Fruit fly (Drosophila melanogaster): ENCODE data around the gene COX5BL.

COX5BL gene

dm6 chr2L:6557429-6558384 is 1.5 kb upstream of the COX5BL start, which contains the start of the genes IFT52 and COX5B (continued):
- TF ChIP-seq repo (GFP tag; optimal IDR thresholded peaks at IDR 0.05), result peak; percentile 27
- peak; percentile 22 for TF ChIP-seq dmrt11E (tag; optimal IDR thresholded peaks at IDR 0.05)
- TF ChIP-seq MBD-R2 (GFP tag; IDR thresholded peaks at IDR 0.05), result peak; percentile 65
- no peak for TF ChIP-seq Hand (GFP tag; optimal IDR thresholded peaks at IDR 0.05)
- peak; percentile 66 for TF ChIP-seq CG31388 (GFP tag; optimal IDR thresholded peaks at IDR 0.05)
- 0 out of 3 replicates have a peak, but pooled peaks have one; percentile 28 for TF ChIP-seq gce (GFP tag; IDR thresholded peaks at IDR 0.05)
- peak; percentile 27; the same call in 1 of the 2 replicates for TF ChIP-seq peb (GFP tag; IDR thresholded peaks at IDR 0.05)
- peak; percentile 19 for TF ChIP-seq CG18011 (GFP tag; optimal IDR thresholded peaks at IDR 0.05)
- no peak for TF ChIP-seq CG12219 (GFP tag; optimal IDR thresholded peaks at IDR 0.05)
- peak; percentile 90 for TF ChIP-seq pzg (GFP tag; optimal IDR thresholded peaks at IDR 0.05)
- peak; percentile 34 for TF ChIP-seq CG13894 (tag; optimal IDR thresholded peaks at IDR 0.05)
- peak; percentile 24 for TF ChIP-seq CG17912 (GFP tag; optimal IDR thresholded peaks at IDR 0.05)
- TF ChIP-seq CG13296 (GFP tag; optimal IDR thresholded peaks at IDR 0.05), result no peak
- TF ChIP-seq CG14014 (GFP tag; IDR thresholded peaks at IDR 0.05), result 0 out of 2 replicates have a peak, but pooled peaks have one; percentile 38
- peak; percentile 51 for TF ChIP-seq Sox102F (GFP tag; optimal IDR thresholded peaks at IDR 0.05)
- peak; percentile 62 for TF ChIP-seq Meics (GFP tag; optimal IDR thresholded peaks at IDR 0.05)
- TF ChIP-seq CG7357 (GFP tag; IDR thresholded peaks at IDR 0.05), result peak; percentile 57; the same call in 1 of the 3 replicates
- no peak for TF ChIP-seq zf30C (GFP tag; optimal IDR thresholded peaks at IDR 0.05)
- TF ChIP-seq sug (tag; optimal IDR thresholded peaks at IDR 0.05), result peak; percentile 60
- peak; percentile 61 for TF ChIP-seq CG17802 (tag; optimal IDR thresholded peaks at IDR 0.05)
- no peak for TF ChIP-seq CG3838 (GFP tag; optimal IDR thresholded peaks at IDR 0.05)
- TF ChIP-seq Sry-δ (GFP tag; optimal IDR thresholded peaks at IDR 0.05), result peak; percentile 53
- TF ChIP-seq CG34376 (GFP tag; optimal IDR thresholded peaks at IDR 0.05), result peak; percentile 40
- peak; percentile 68 for TF ChIP-seq CoRest (tag; optimal IDR thresholded peaks at IDR 0.05)
- peak; percentile 14; the same call in 1 of the 2 replicates for TF ChIP-seq Taf1 (GFP tag; IDR thresholded peaks at IDR 0.05)
- TF ChIP-seq pnt (GFP tag; optimal IDR thresholded peaks at IDR 0.05), result peak; percentile 55

dm6 chr2L:6561463-6562357 is 2.5 kb downstream of the COX5BL start, which contains the start of the genes Trmt6 and Ent2:
TSS of gene Trmt6 (minus strand) at chr2L:6562289.
TSS of gene Ent2 (plus strand) at chr2L:6562325.
- peak; percentile 96 for TF ChIP-seq CG12155 (GFP tag; optimal IDR thresholded peaks at IDR 0.05)
- TF ChIP-seq Vsx1 (GFP tag; optimal IDR thresholded peaks at IDR 0.05), result peak; percentile 84
- TF ChIP-seq CG8281 (tag; optimal IDR thresholded peaks at IDR 0.05), result peak; percentile 84
- peak; percentile 95 for TF ChIP-seq so (GFP tag; IDR thresholded peaks at IDR 0.05)
- TF ChIP-seq sens (GFP tag), result peak; percentile 99
- TF ChIP-seq CG9215 (GFP tag; IDR thresholded peaks at IDR 0.05), result peak; percentile 96
- TF ChIP-seq NC2β (GFP tag; optimal IDR thresholded peaks at IDR 0.05), result peak; percentile 93
- TF ChIP-seq Ada2b (GFP tag; IDR thresholded peaks at IDR 0.05), result peak; percentile 98
- no peak for TF ChIP-seq zen2 (GFP tag; IDR thresholded peaks at IDR 0.05; ENCODE audit: partially characterized antibody)
- TF ChIP-seq CG11723 (GFP tag; optimal IDR thresholded peaks at IDR 0.05), result peak; percentile 90
- no peak for TF ChIP-seq usp (GFP tag; optimal IDR thresholded peaks at IDR 0.05)
- peak; percentile 88 for TF ChIP-seq nau (GFP tag; optimal IDR thresholded peaks at IDR 0.05)
- peak; percentile 98 for TF ChIP-seq CG9932 (GFP tag; IDR thresholded peaks at IDR 0.05)
- peak; percentile 96 for TF ChIP-seq CG12071 (GFP tag; optimal IDR thresholded peaks at IDR 0.05)
- peak; percentile 97 for TF ChIP-seq CG11247 (GFP tag; IDR thresholded peaks at IDR 0.05)
- peak; percentile 87 for TF ChIP-seq Fer2 (tag; optimal IDR thresholded peaks at IDR 0.05)
- TF ChIP-seq hth (optimal IDR thresholded peaks at IDR 0.05), result no peak
- peak; percentile 91 for TF ChIP-seq CG4617 (GFP tag; optimal IDR thresholded peaks at IDR 0.05; ENCODE audit: borderline replicate concordance)
- peak; percentile 97 for TF ChIP-seq Dbx (GFP tag; IDR thresholded peaks at IDR 0.05)
- peak; percentile 96 for TF ChIP-seq CG17385 (GFP tag; optimal IDR thresholded peaks at IDR 0.05)
- TF ChIP-seq crp (GFP tag; optimal IDR thresholded peaks at IDR 0.05), result peak; percentile 48 to 85
